Worm (Caenorhabditis elegans): ENCODE results near the gene vhp-1.

Gene vhp-1

ce11 chrII:5388786-5389421 is 65.8 kb downstream of the vhp-1 start, which contains the start of gene rsp-4:
TSS of gene rsp-4 (minus strand) at chrII:5388836.
- no peak for TF ChIP-seq hlh-1 (tag; optimal IDR thresholded peaks at IDR 0.05)
- no peak for TF ChIP-seq ceh-39 (tag; optimal IDR thresholded peaks at IDR 0.05)
- no peak for TF ChIP-seq flh-1 (GFP tag; optimal IDR thresholded peaks at IDR 0.05)
- no peak for TF ChIP-seq ham-2 (GFP tag; optimal IDR thresholded peaks at IDR 0.05)
- no peak for TF ChIP-seq nhr-237 (tag; optimal IDR thresholded peaks at IDR 0.05)
- no peak for TF ChIP-seq nhr-12 (tag; optimal IDR thresholded peaks at IDR 0.05)
- TF ChIP-seq M03D4.4 (tag; optimal IDR thresholded peaks at IDR 0.05), result no peak
- TF ChIP-seq nhr-76 (tag; optimal IDR thresholded peaks at IDR 0.05), result no peak
- TF ChIP-seq ceh-43 (GFP tag; optimal IDR thresholded peaks at IDR 0.05), result no peak
- TF ChIP-seq unc-62 (GFP tag; optimal IDR thresholded peaks at IDR 0.05), result no peak
- no peak for TF ChIP-seq elt-3 (tag; optimal IDR thresholded peaks at IDR 0.05)
- no peak for TF ChIP-seq drap-1 (GFP tag; optimal IDR thresholded peaks at IDR 0.05)
- no peak for TF ChIP-seq ceh-83 (GFP tag; optimal IDR thresholded peaks at IDR 0.05)
- TF ChIP-seq tbx-8 (GFP tag; optimal IDR thresholded peaks at IDR 0.05), result no peak
- TF ChIP-seq ces-1 (GFP tag; optimal IDR thresholded peaks at IDR 0.05), result no peak
- TF ChIP-seq nhr-28 (tag; optimal IDR thresholded peaks at IDR 0.05), result no peak

ce11 chrII:5389831-5390323 is 66.8 kb downstream of the vhp-1 start, which contains the start of gene ndx-6:
TSS of gene ndx-6 (minus strand) at chrII:5389881.
- TF ChIP-seq cnd-1 (tag; optimal IDR thresholded peaks at IDR 0.05) (no peak), pha-4 (tag; optimal IDR thresholded peaks at IDR 0.05) (peak; percentile 82), ces-1 (GFP tag; optimal IDR thresholded peaks at IDR 0.05) (peak; percentile 34), unc-39 (tag; optimal IDR thresholded peaks at IDR 0.05) (no peak), ceh-39 (tag; optimal IDR thresholded peaks at IDR 0.05) (no peak), ceh-43 (GFP tag; optimal IDR thresholded peaks at IDR 0.05) (no peak), nhr-237 (tag; optimal IDR thresholded peaks at IDR 0.05) (peak; percentile 74), nhr-28 (tag; optimal IDR thresholded peaks at IDR 0.05) (no peak), ceh-83 (GFP tag; optimal IDR thresholded peaks at IDR 0.05) (peak; percentile 2), hlh-1 (tag; optimal IDR thresholded peaks at IDR 0.05) (peak; percentile 25), lsy-2 (tag; optimal IDR thresholded peaks at IDR 0.05) (peak; percentile 78), mep-1 (tag; optimal IDR thresholded peaks at IDR 0.05) (peak; percentile 92), drap-1 (GFP tag; optimal IDR thresholded peaks at IDR 0.05) (peak; percentile 25), nhr-76 (tag; optimal IDR thresholded peaks at IDR 0.05) (no peak), elt-3 (tag; optimal IDR thresholded peaks at IDR 0.05) (no peak), blmp-1 (tag; optimal IDR thresholded peaks at IDR 0.05) (no peak), bed-3 (GFP tag; optimal IDR thresholded peaks at IDR 0.05) (no peak), lin-13 (tag; optimal IDR thresholded peaks at IDR 0.05) (peak; percentile 75), tbx-8 (GFP tag; optimal IDR thresholded peaks at IDR 0.05) (no peak), nhr-12 (tag; optimal IDR thresholded peaks at IDR 0.05) (no peak), elt-1 (tag; optimal IDR thresholded peaks at IDR 0.05; ENCODE audit: borderline replicate concordance, insufficient read depth) (no peak), sptf-1 (tag; optimal IDR thresholded peaks at IDR 0.05) (peak; percentile 71), mls-2 (tag; optimal IDR thresholded peaks at IDR 0.05) (peak; percentile 61), unc-62 (GFP tag; optimal IDR thresholded peaks at IDR 0.05) (peak; percentile 7), zip-8 (tag; optimal IDR thresholded peaks at IDR 0.05) (peak; percentile 19), unc-120 (tag; optimal IDR thresholded peaks at IDR 0.05; ENCODE audit: poor library complexity, severe bottlenecking) (peak; percentile 50), M03D4.4 (tag; optimal IDR thresholded peaks at IDR 0.05) (peak; percentile 46)

Measured in whole organism, mixed stage, embryonic.